Worm (Caenorhabditis elegans) whole organism, L4 larva: ENCODE results near the gene C40C9.4.

Experiments
- F26F4.8 ChIP-seq: fragments of 200-800 bp; sonication (Bioruptor generic); conservative IDR thresholded peaks from 2 replicates; pipeline ENCODE4 v1.3.6; 2022; ENCODE audit warnings: missing genetic modification characterization, missing compliant biosample characterization
- T20F7.1 ChIP-seq: fragments of 200-800 bp; sonication (Bioruptor generic); optimal IDR thresholded peaks from 2 replicates; lab custom pipeline; 2018; ENCODE audit warnings: mild to moderate bottlenecking, missing genetic modification characterization, missing compliant biosample characterization
- T26A8.4 ChIP-seq: fragments of 200-800 bp; sonication (Bioruptor generic); IDR thresholded peaks from 2 replicates; pipeline ENCODE4 v1.3.6; 2022; ENCODE audit warnings: missing genetic modification characterization, missing compliant biosample characterization
- Y48G9A.11 ChIP-seq: fragments of 200-800 bp; sonication (Bioruptor generic); IDR thresholded peaks from 2 replicates; pipeline ENCODE4 v1.3.6; 2022; ENCODE audit warnings: missing genetic modification reagents, missing genetic modification characterization, missing compliant biosample characterization
- Y5F2A.4 ChIP-seq: fragments of 200-800 bp; sonication (Bioruptor generic); optimal IDR thresholded peaks from 2 replicates; lab custom pipeline; 2018; ENCODE audit warnings: mild to moderate bottlenecking, missing genetic modification characterization, missing compliant biosample characterization
- ZK337.2 ChIP-seq: fragments of 200-800 bp; sonication (Bioruptor generic); IDR thresholded peaks from 2 replicates; pipeline ENCODE4 v1.3.6; 2022; ENCODE audit warnings: missing genetic modification reagents, missing genetic modification characterization, missing compliant biosample characterization
- ZK546.5 ChIP-seq, 2 experiments: sonication (generic microtip); optimal IDR thresholded peaks; 2 replicates each; lab custom pipeline; 2017; ENCODE audit warnings: missing biosample characterization in 2 of 2, missing genetic modification characterization in 2 of 2
- ama-1 ChIP-seq: fragments of 150-350 bp; optimal IDR thresholded peaks from 2 replicates; lab custom pipeline; 2014; ENCODE audit warnings: inconsistent platforms, mixed read lengths
- arid-1 ChIP-seq: fragments of 200-800 bp; sonication (Bioruptor generic); conservative IDR thresholded peaks from 2 replicates; pipeline ENCODE4 v1.3.6; 2022; ENCODE audit warnings: missing genetic modification reagents, missing genetic modification characterization, missing compliant biosample characterization
- attf-4 ChIP-seq: sonication (generic microtip); optimal IDR thresholded peaks from 3 replicates; lab custom pipeline; 2017; ENCODE audit warnings: missing biosample characterization, missing genetic modification characterization
- ceh-20 ChIP-seq: fragments of 200-800 bp; sonication (Bioruptor generic); IDR thresholded peaks from 2 replicates; pipeline ENCODE4 v1.3.6; 2022; ENCODE audit warnings: missing genetic modification reagents, missing genetic modification characterization, missing compliant biosample characterization
- ceh-44 ChIP-seq: fragments of 200-800 bp; sonication (Bioruptor generic); IDR thresholded peaks from 2 replicates; pipeline ENCODE4 v1.3.6; 2022; ENCODE audit warnings: missing genetic modification reagents, missing genetic modification characterization, missing compliant biosample characterization
- daf-12 ChIP-seq: fragments of 150-350 bp; optimal IDR thresholded peaks from 2 replicates; lab custom pipeline; 2014; ENCODE audit warnings: missing biosample characterization, missing genetic modification reagents, missing genetic modification characterization
- daf-16 ChIP-seq, 3 experiments: sonication (generic microtip); optimal IDR thresholded peaks; 2 replicates each; lab custom pipeline; 2016 to 2017; ENCODE audit warnings: missing genetic modification characterization in 3 of 3, missing genetic modification reagents in 3 of 3, mild to moderate bottlenecking in 2 of 3, missing compliant biosample characterization in 2 of 3, missing biosample characterization in 1 of 3, moderate library complexity in 1 of 3
- daf-19 ChIP-seq: fragments of 200-800 bp; sonication (Bioruptor generic); conservative IDR thresholded peaks from 2 replicates; pipeline ENCODE4 v1.3.6; 2022; ENCODE audit warnings: missing genetic modification characterization, missing compliant biosample characterization
- dmd-6 ChIP-seq: fragments of 200-800 bp; sonication (Bioruptor generic); IDR thresholded peaks from 2 replicates; pipeline ENCODE4 v1.3.6; 2022; ENCODE audit warnings: missing genetic modification reagents, missing genetic modification characterization, missing compliant biosample characterization
- dmd-8 ChIP-seq: fragments of 200-800 bp; sonication (Bioruptor generic); IDR thresholded peaks from 2 replicates; pipeline ENCODE4 v1.3.6; 2022; ENCODE audit warnings: missing genetic modification characterization, missing compliant biosample characterization
- dmd-9 ChIP-seq: fragments of 200-800 bp; sonication (Bioruptor generic); IDR thresholded peaks from 2 replicates; pipeline ENCODE4 v1.3.6; 2022; ENCODE audit warnings: missing genetic modification reagents, missing genetic modification characterization, missing compliant biosample characterization
- dpl-1 ChIP-seq: fragments of 150-350 bp; optimal IDR thresholded peaks from 2 replicates; lab custom pipeline; 2014; ENCODE audit warnings: missing biosample characterization, missing genetic modification reagents, missing genetic modification characterization
- dve-1 ChIP-seq: sonication (generic microtip); optimal IDR thresholded peaks from 2 replicates; lab custom pipeline; 2017; ENCODE audit warnings: antibody characterized with exemption, mild to moderate bottlenecking, missing genetic modification characterization, missing compliant biosample characterization; ENCODE audit not compliant: insufficient read depth
- fos-1 ChIP-seq: fragments of 150-350 bp; optimal IDR thresholded peaks from 2 replicates; lab custom pipeline; 2014; ENCODE audit warnings: missing biosample characterization, missing genetic modification characterization
- hlh-11 ChIP-seq: fragments of 200-800 bp; sonication (Bioruptor generic); optimal IDR thresholded peaks from 2 replicates; lab custom pipeline; 2018; ENCODE audit warnings: mild to moderate bottlenecking, missing genetic modification characterization, missing compliant biosample characterization
- hlh-30 ChIP-seq: sonication (generic microtip); optimal IDR thresholded peaks from 2 replicates; lab custom pipeline; 2017; ENCODE audit warnings: antibody characterized with exemption, mild to moderate bottlenecking, missing genetic modification characterization, missing compliant biosample characterization; ENCODE audit not compliant: insufficient read depth
- hmg-1.1 ChIP-seq: fragments of 200-800 bp; sonication (Bioruptor generic); IDR thresholded peaks from 2 replicates; pipeline ENCODE4 v1.3.6; 2022; ENCODE audit warnings: missing genetic modification reagents, missing genetic modification characterization, missing compliant biosample characterization
- lin-13 ChIP-seq: fragments of 150-350 bp; optimal IDR thresholded peaks from 2 replicates; lab custom pipeline; 2014; ENCODE audit warnings: missing biosample characterization, missing genetic modification reagents, missing genetic modification characterization
- lin-29 ChIP-seq: fragments of 200-800 bp; sonication (Bioruptor generic); IDR thresholded peaks from 2 replicates; pipeline ENCODE4 v1.3.6; 2022; ENCODE audit warnings: missing genetic modification reagents, missing genetic modification characterization, missing compliant biosample characterization
- lin-38 ChIP-seq: fragments of 200-800 bp; sonication (Bioruptor generic); IDR thresholded peaks from 2 replicates; pipeline ENCODE4 v1.3.6; 2022; ENCODE audit warnings: missing genetic modification reagents, missing genetic modification characterization, missing compliant biosample characterization
- madf-5 ChIP-seq, 2 experiments: fragments of 200-800 bp; sonication (Bioruptor generic); IDR thresholded peaks; 2 replicates each; pipeline ENCODE4 v1.3.6; 2022; ENCODE audit warnings: missing compliant biosample characterization in 2 of 2, missing genetic modification characterization in 2 of 2
- mdt-29 ChIP-seq: fragments of 200-800 bp; sonication (Bioruptor generic); IDR thresholded peaks from 2 replicates; pipeline ENCODE4 v1.3.6; 2022; ENCODE audit warnings: missing genetic modification reagents, missing genetic modification characterization, missing compliant biosample characterization
- mep-1 ChIP-seq: fragments of 150-350 bp; sonication (generic microtip); optimal IDR thresholded peaks from 3 replicates; lab custom pipeline; 2014; ENCODE audit warnings: missing biosample characterization, missing genetic modification characterization
- mxl-2 ChIP-seq: fragments of 200-800 bp; sonication (Bioruptor generic); conservative IDR thresholded peaks from 2 replicates; pipeline ENCODE4 v1.3.6; 2022; ENCODE audit warnings: missing genetic modification reagents, missing genetic modification characterization, missing compliant biosample characterization
- mxl-3 ChIP-seq: fragments of 200-800 bp; sonication (Bioruptor generic); optimal IDR thresholded peaks from 2 replicates; lab custom pipeline; 2018; ENCODE audit warnings: mild to moderate bottlenecking, missing genetic modification characterization, missing compliant biosample characterization
- nhr-11 ChIP-seq: fragments of 150-350 bp; optimal IDR thresholded peaks from 2 replicates; lab custom pipeline; 2014; ENCODE audit warnings: missing biosample characterization, missing genetic modification characterization
- nhr-237 ChIP-seq: sonication (generic microtip); optimal IDR thresholded peaks from 2 replicates; lab custom pipeline; 2017; ENCODE audit warnings: missing biosample characterization, missing genetic modification characterization
- nhr-25 ChIP-seq: sonication (generic microtip); optimal IDR thresholded peaks from 2 replicates; lab custom pipeline; 2017; ENCODE audit warnings: missing genetic modification characterization, mild to moderate bottlenecking, missing compliant biosample characterization, antibody characterized with exemption, moderate library complexity, borderline replicate concordance; ENCODE audit not compliant: insufficient read depth
- nhr-48 ChIP-seq: sonication (generic microtip); optimal IDR thresholded peaks from 2 replicates; lab custom pipeline; 2016; ENCODE audit warnings: mild to moderate bottlenecking, missing genetic modification characterization, missing compliant biosample characterization
- nhr-77 ChIP-seq: fragments of 150-350 bp; optimal IDR thresholded peaks from 2 replicates; lab custom pipeline; 2014; ENCODE audit warnings: missing biosample characterization, missing genetic modification characterization
- php-3 ChIP-seq: fragments of 200-800 bp; sonication (Bioruptor generic); IDR thresholded peaks from 2 replicates; pipeline ENCODE4 v1.3.6; 2022; ENCODE audit warnings: missing genetic modification reagents, missing genetic modification characterization, missing compliant biosample characterization
- snpc-4 ChIP-seq: fragments of 150-350 bp; optimal IDR thresholded peaks from 2 replicates; lab custom pipeline; 2014; ENCODE audit warnings: missing biosample characterization, missing genetic modification characterization
- spr-3 ChIP-seq: fragments of 200-800 bp; sonication (Bioruptor generic); optimal IDR thresholded peaks from 2 replicates; lab custom pipeline; 2018; ENCODE audit warnings: mild to moderate bottlenecking, missing genetic modification characterization, missing compliant biosample characterization
- tag-97 ChIP-seq: fragments of 200-800 bp; sonication (Bioruptor generic); IDR thresholded peaks from 2 replicates; pipeline ENCODE4 v1.3.6; 2022; ENCODE audit warnings: missing genetic modification characterization, missing compliant biosample characterization
- unc-130 ChIP-seq: sonication (generic microtip); optimal IDR thresholded peaks from 2 replicates; lab custom pipeline; 2016; ENCODE audit warnings: missing genetic modification reagents, missing genetic modification characterization, missing compliant biosample characterization
- unc-39 ChIP-seq: sonication (generic microtip); optimal IDR thresholded peaks from 2 replicates; lab custom pipeline; 2017; ENCODE audit warnings: missing biosample characterization, missing genetic modification characterization
- unc-62 ChIP-seq, 3 experiments: fragments of 150-350 bp in 1 of 3; sonication (generic microtip); optimal IDR thresholded peaks in 2 of 3; peaks in 1 of 3; 1 replicate in 1 of 3; 2 replicates in 2 of 3; lab custom pipeline; 2014 to 2017; ENCODE audit warnings: missing biosample characterization in 3 of 3, missing genetic modification characterization in 3 of 3, missing genetic modification reagents in 3 of 3, missing genotype in 1 of 3
- vab-7 ChIP-seq: fragments of 200-800 bp; sonication (Bioruptor generic); IDR thresholded peaks from 2 replicates; pipeline ENCODE4 v1.3.6; 2022; ENCODE audit warnings: missing genetic modification reagents, missing genetic modification characterization, missing compliant biosample characterization
- zfp-3 ChIP-seq: fragments of 200-800 bp; sonication (Bioruptor generic); conservative IDR thresholded peaks from 2 replicates; pipeline ENCODE4 v1.3.6; 2022; ENCODE audit warnings: missing genetic modification reagents, missing genetic modification characterization, missing compliant biosample characterization

The C40C9.4 gene

DNA sequence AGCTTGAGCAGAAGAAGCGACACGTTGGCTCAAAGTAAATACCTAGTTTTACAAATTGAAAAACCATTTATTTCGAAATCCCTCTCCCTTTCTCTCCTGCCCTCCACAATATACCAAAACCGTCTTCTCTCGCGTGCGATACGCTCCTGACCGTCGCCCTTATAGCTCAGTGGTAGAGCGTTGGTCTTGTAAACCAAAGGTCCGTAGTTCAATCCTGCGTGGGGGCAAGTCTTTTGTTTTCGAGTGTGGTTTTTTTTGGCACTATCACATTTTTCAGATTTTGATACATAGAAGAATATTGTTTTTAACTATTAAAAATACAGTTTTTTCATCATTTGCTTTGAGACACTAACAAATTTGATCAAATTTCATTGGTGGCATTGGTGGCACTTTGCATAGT lies 2.7 kb downstream of the C40C9.4 start (continued):
- no peak for TF ChIP-seq nhr-25 (tag; lab: Kevin White, UChicago)
- no peak for TF ChIP-seq fos-1 (tag; lab: Kevin White, UChicago)

DNA sequence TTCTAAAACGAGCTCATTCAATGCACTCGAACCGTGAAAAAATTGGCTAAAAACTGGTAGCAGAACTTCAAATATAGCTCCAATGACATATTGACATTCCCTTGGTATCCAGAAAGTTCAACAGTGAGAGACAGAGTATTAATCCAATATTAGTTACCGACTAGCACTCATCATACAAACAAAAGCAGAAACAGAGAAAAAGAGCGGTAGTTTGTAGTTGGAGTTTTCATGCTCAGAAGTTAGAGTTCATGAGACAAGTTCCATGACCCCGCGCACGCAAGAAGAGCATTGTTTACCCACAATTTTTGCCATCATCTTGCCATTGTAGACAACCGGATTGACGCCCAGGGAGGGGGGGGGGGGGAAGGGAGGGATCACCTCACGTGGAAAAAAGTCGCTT lies 3.4 kb downstream of the C40C9.4 start:
- no peak for TF ChIP-seq mxl-2
- TF ChIP-seq unc-62 (GFP tag; optimal IDR thresholded peaks at IDR 0.05 in 1 of 2; lab: Kevin White, UChicago), result peak in 1 of 2 experiments; percentile 55
- TF ChIP-seq unc-62 (tag; optimal IDR thresholded peaks at IDR 0.05; lab: Kevin White, UChicago), result no peak
- TF ChIP-seq, all 104 proteins: peak for 1

DNA sequence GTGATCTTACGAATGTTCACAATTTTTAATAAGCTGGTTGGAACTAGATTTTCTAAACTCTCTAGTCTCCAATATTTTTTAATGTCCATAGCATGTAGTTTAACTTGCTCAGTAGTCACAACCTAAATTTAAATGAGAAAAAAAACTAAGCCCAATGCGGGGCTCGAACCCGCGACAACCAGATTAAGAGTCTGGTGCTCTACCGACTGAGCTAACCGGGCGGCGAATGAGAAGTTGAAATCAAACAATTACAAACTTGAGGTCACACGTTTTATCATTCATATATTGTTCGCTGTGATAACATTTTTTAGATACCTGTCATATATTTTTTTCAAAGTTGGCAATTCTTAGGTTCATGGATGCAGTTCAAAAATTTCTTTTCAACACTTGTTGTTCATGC lies 4.9 kb downstream of the C40C9.4 start:
- TF ChIP-seq Y48G9A.11 (GFP tag; lab: Robert Waterston, UW), result peak; percentile 52; the same call in 1 of the 2 replicates
- TF ChIP-seq nhr-48 (tag; lab: Kevin White, UChicago), result no peak
- TF ChIP-seq F26F4.8 (GFP tag; lab: Robert Waterston, UW), result 0 out of 2 replicates have a peak, but pooled peaks have one; percentile 38
- TF ChIP-seq mep-1 (tag; lab: Kevin White, UChicago), result no peak
- peak; percentile 11 for TF ChIP-seq hlh-11 (tag; lab: Kevin White, UChicago)
- TF ChIP-seq lin-29 (GFP tag; lab: Robert Waterston, UW), result no peak
- TF ChIP-seq ZK546.5 (tag; optimal IDR thresholded peaks at IDR 0.05; lab: Kevin White, UChicago), result no peak
- TF ChIP-seq arid-1 (GFP tag; lab: Robert Waterston, UW), result peak; percentile 51; the same call in 1 of the 2 replicates
- TF ChIP-seq spr-3 (GFP tag; lab: Kevin White, UChicago), result no peak
- no peak for TF ChIP-seq dmd-9
- TF ChIP-seq dmd-8, result no peak
- peak; percentile 20 for TF ChIP-seq lin-13 (GFP tag; lab: Kevin White, UChicago)
- TF ChIP-seq zfp-3 (GFP tag; lab: Robert Waterston, UW), result no peak
- no peak for TF ChIP-seq attf-4 (tag; lab: Kevin White, UChicago)
- peak; percentile 14; the same call in 1 of the 2 replicates for TF ChIP-seq hmg-1.1 (GFP tag; lab: Robert Waterston, UW)
- no peak for TF ChIP-seq nhr-237
- peak; percentile 22 for TF ChIP-seq dve-1 (tag; lab: Kevin White, UChicago)
- peak in 1 of 2 experiments; percentile 10 for TF ChIP-seq daf-16 (GFP tag; optimal IDR thresholded peaks at IDR 0.05; lab: Kevin White, UChicago)
- no peak for TF ChIP-seq daf-16 (tag; optimal IDR thresholded peaks at IDR 0.05; lab: Kevin White, UChicago)
- TF ChIP-seq vab-7 (GFP tag; lab: Robert Waterston, UW), result peak; percentile 23; the same call in 1 of the 2 replicates
- no peak for TF ChIP-seq unc-130 (GFP tag; lab: Kevin White, UChicago)
- TF ChIP-seq lin-38 (GFP tag; lab: Robert Waterston, UW), result peak; percentile 61
- no peak for TF ChIP-seq unc-39 (tag; lab: Kevin White, UChicago)
- no peak for TF ChIP-seq ceh-44
- no peak for TF ChIP-seq daf-19 (GFP tag; lab: Robert Waterston, UW)
- TF ChIP-seq tag-97 (GFP tag; lab: Robert Waterston, UW), result no peak
- TF ChIP-seq daf-12 (tag; lab: Kevin White, UChicago), result no peak
- peak; percentile 10 for TF ChIP-seq hlh-30
- TF ChIP-seq mdt-29 (GFP tag; lab: Robert Waterston, UW), result no peak
- no peak for TF ChIP-seq dpl-1
- no peak for TF ChIP-seq ama-1
- TF ChIP-seq dmd-6 (GFP tag; lab: Robert Waterston, UW), result peak; percentile 34; the same call in 1 of the 2 replicates

DNA sequence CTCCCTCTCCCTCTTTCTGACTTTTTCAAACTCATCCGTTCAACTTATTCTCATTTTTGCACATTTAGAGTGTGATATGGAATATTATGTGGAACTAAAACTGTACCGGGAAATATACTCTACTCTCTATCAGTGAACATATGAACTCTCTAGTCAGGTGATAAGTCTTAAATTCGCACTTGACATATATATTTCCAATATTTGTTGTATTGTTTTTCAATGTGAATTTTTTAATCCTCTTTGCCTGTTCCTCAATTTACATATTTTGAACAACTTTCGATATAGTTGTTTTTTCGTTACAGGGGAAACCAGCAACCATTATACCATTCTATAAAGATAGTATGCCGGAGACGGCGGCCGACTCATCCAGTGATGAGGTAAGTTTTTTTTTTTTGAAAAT lies 9.3 kb downstream of the C40C9.4 start, which contains the start of gene C04A11.1:
Gene C04A11.1, plus strand, starts transcription at position 301 of the 400 bp plus-strand sequence.
- TF ChIP-seq nhr-25 (tag; lab: Kevin White, UChicago) (no peak), snpc-4 (tag; lab: Kevin White, UChicago) (no peak), madf-5 (GFP tag; IDR thresholded peaks at IDR 0.05; lab: Robert Waterston, UW) (no peak), T26A8.4 (GFP tag; lab: Robert Waterston, UW) (no peak), nhr-11 (no peak), Y5F2A.4 (no peak), mxl-3 (GFP tag; lab: Kevin White, UChicago) (no peak), dpl-1 (no peak), nhr-77 (tag; lab: Kevin White, UChicago) (no peak), T20F7.1 (GFP tag; lab: Kevin White, UChicago) (no peak), php-3 (GFP tag; lab: Robert Waterston, UW) (no peak), ceh-20 (GFP tag; lab: Robert Waterston, UW) (no peak), ZK337.2 (GFP tag; lab: Robert Waterston, UW) (no peak)
